Worm (Caenorhabditis elegans) whole organism, early embryonic: Measurements from ENCODE around the gene msp-78.

ENCODE experiments used
- aly-1 ChIP-seq: sonication (generic microtip); optimal IDR thresholded peaks from 2 replicates; lab custom pipeline; 2016; ENCODE audit warnings: missing genetic modification characterization, missing compliant biosample characterization
- ama-1 ChIP-seq: fragments of 150-350 bp; optimal IDR thresholded peaks from 2 replicates; lab custom pipeline; 2014
- ceh-13 ChIP-seq: fragments of 200-800 bp; sonication (Bioruptor generic); optimal IDR thresholded peaks from 2 replicates; lab custom pipeline; 2018; ENCODE audit warnings: mild to moderate bottlenecking, missing genetic modification characterization, missing compliant biosample characterization
- ceh-36 ChIP-seq: sonication (generic microtip); optimal IDR thresholded peaks from 2 replicates; lab custom pipeline; 2016; ENCODE audit warnings: missing genetic modification characterization, inconsistent platforms, missing compliant biosample characterization
- flt-1 ChIP-seq: fragments of 200-800 bp; sonication (Bioruptor generic); IDR thresholded peaks from 2 replicates; pipeline ENCODE4 v1.3.6; 2022; ENCODE audit warnings: missing genetic modification characterization, missing compliant biosample characterization
- hmbx-1 ChIP-seq: sonication (generic microtip); optimal IDR thresholded peaks from 2 replicates; lab custom pipeline; 2016; ENCODE audit warnings: mild to moderate bottlenecking, missing genetic modification characterization, missing compliant biosample characterization
- hmg-4 ChIP-seq: fragments of 200-800 bp; sonication (Bioruptor generic); optimal IDR thresholded peaks from 2 replicates; lab custom pipeline; 2018; ENCODE audit warnings: mild to moderate bottlenecking, missing genetic modification characterization, missing compliant biosample characterization
- hnd-1 ChIP-seq: sonication (generic microtip); optimal IDR thresholded peaks from 2 replicates; lab custom pipeline; 2016; ENCODE audit warnings: missing genetic modification characterization, missing compliant biosample characterization
- pes-1 ChIP-seq: fragments of 200-800 bp; sonication (Bioruptor generic); IDR thresholded peaks from 2 replicates; pipeline ENCODE4 v1.3.6; 2022; ENCODE audit warnings: missing genetic modification reagents, missing genetic modification characterization, missing compliant biosample characterization
- scrt-1 ChIP-seq: fragments of 200-800 bp; sonication (Bioruptor generic); IDR thresholded peaks from 2 replicates; pipeline ENCODE4 v1.3.6; 2022; ENCODE audit warnings: missing genetic modification characterization, missing compliant biosample characterization
- sea-1 ChIP-seq: fragments of 200-800 bp; sonication (Bioruptor generic); conservative IDR thresholded peaks from 2 replicates; pipeline ENCODE4 v1.3.6; 2022; ENCODE audit warnings: missing genetic modification characterization, missing compliant biosample characterization
- tbx-11 ChIP-seq: fragments of 200-800 bp; sonication (Bioruptor generic); IDR thresholded peaks from 2 replicates; pipeline ENCODE4 v1.3.6; 2022; ENCODE audit warnings: missing genetic modification characterization, missing compliant biosample characterization
- tra-4 ChIP-seq: sonication (generic microtip); optimal IDR thresholded peaks from 2 replicates; lab custom pipeline; 2017; ENCODE audit warnings: missing genetic modification characterization, missing compliant biosample characterization

- TF ChIP-seq tra-4 (tag; lab: Kevin White, UChicago) = peak; percentile 7
- no peak for TF ChIP-seq flt-1 (GFP tag; lab: Robert Waterston, UW)
- peak; percentile 97 for TF ChIP-seq ama-1 (lab: Kevin White, UChicago)
- no peak for TF ChIP-seq tbx-11 (GFP tag; lab: Robert Waterston, UW)
- peak; percentile 22 for TF ChIP-seq hmg-4
- peak; percentile 49; the same call in 1 of the 2 replicates for TF ChIP-seq pes-1 (GFP tag; lab: Robert Waterston, UW)
- TF ChIP-seq sea-1 (GFP tag; lab: Robert Waterston, UW) = 0 out of 2 replicates have a peak, but pooled peaks have one; percentile 60
- no peak for TF ChIP-seq hnd-1 (tag; lab: Kevin White, UChicago)
- TF ChIP-seq ceh-36 (tag; lab: Kevin White, UChicago) = peak; percentile 14
- no peak for TF ChIP-seq ceh-13
- peak; percentile 29 for TF ChIP-seq aly-1 (tag; lab: Kevin White, UChicago)
- no peak for TF ChIP-seq hmbx-1 (tag; lab: Kevin White, UChicago)
- no peak for TF ChIP-seq scrt-1 (GFP tag; lab: Robert Waterston, UW)
These were observed 2.4 kb downstream of the msp-78 start, which contains the start of gene cav-1 for ce11 chrIV:9772096-9772720.
